Fruit fly (Drosophila melanogaster): Measurements from ENCODE around the gene ome.

ome gene

DNA sequence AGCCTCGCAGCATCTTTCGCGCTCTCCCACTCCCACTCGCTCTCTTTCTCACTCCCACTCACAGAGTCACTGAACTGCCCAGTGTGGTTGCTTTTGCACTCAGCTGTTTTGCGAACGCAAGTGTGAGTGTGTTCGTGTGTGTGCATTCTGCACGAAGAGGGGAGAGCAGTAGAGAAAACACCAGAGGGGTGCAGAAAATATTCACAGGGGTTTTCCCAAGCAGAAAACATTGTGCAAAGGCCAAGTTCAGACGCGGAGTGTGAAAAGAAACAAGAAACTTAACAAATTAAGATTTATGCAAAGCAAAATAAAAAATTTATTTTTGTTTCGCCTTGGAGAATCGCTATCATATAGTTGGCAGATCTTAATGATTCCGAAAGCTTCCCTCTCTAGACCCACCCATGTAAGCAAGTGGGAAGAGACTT lies 112.9 kb downstream of the ome start:
- 0 out of 2 replicates have a peak, but pooled peaks have one; percentile 16 for TF ChIP-seq sob (GFP tag; IDR thresholded peaks at IDR 0.05)
- TF ChIP-seq MBD-R2 (GFP tag; IDR thresholded peaks at IDR 0.05): no peak
- TF ChIP-seq prd (optimal IDR thresholded peaks at IDR 0.05): no peak
- peak; percentile 51; the same call in 2 of the 3 replicates for TF ChIP-seq prd (GFP tag; IDR thresholded peaks at IDR 0.05)
- peak; percentile 20 for TF ChIP-seq CG12155 (GFP tag; optimal IDR thresholded peaks at IDR 0.05)
- no peak for TF ChIP-seq CG13287 (GFP tag; IDR thresholded peaks at IDR 0.05; ENCODE audit: partially characterized antibody)
- TF ChIP-seq Asciz (GFP tag; optimal IDR thresholded peaks at IDR 0.05): peak; percentile 24
- peak; percentile 28 for TF ChIP-seq pum (GFP tag; optimal IDR thresholded peaks at IDR 0.05)
- no peak for TF ChIP-seq Lhr (GFP tag; optimal IDR thresholded peaks at IDR 0.05)
- no peak for TF ChIP-seq slou (GFP tag; optimal IDR thresholded peaks at IDR 0.05)
- TF ChIP-seq p53 (GFP tag; optimal IDR thresholded peaks at IDR 0.05): no peak
- peak; percentile 35 for TF ChIP-seq CG11504 (tag; optimal IDR thresholded peaks at IDR 0.05)
- TF ChIP-seq TFAM (GFP tag; optimal IDR thresholded peaks at IDR 0.05): no peak
- peak; percentile 81 for TF ChIP-seq crol (GFP tag; IDR thresholded peaks at IDR 0.05)
- TF ChIP-seq CG14014 (GFP tag; IDR thresholded peaks at IDR 0.05): 0 out of 2 replicates have a peak, but pooled peaks have one; percentile 20
- peak; percentile 51; the same call in 1 of the 3 replicates for TF ChIP-seq ase (GFP tag; IDR thresholded peaks at IDR 0.05)
- TF ChIP-seq row (GFP tag; IDR thresholded peaks at IDR 0.05): peak; percentile 56
- no peak for TF ChIP-seq CG8944 (GFP tag; optimal IDR thresholded peaks at IDR 0.05)
- no peak for TF ChIP-seq lov (optimal IDR thresholded peaks at IDR 0.05)
- TF ChIP-seq lov (GFP tag; IDR thresholded peaks at IDR 0.05): peak; percentile 71; the same call in 2 of the 3 replicates
- TF ChIP-seq slbo (GFP tag; IDR thresholded peaks at IDR 0.05): peak; percentile 32; the same call in 1 of the 2 replicates
- TF ChIP-seq hkb (optimal IDR thresholded peaks at IDR 0.05): no peak
- no peak for TF ChIP-seq hkb (GFP tag; IDR thresholded peaks at IDR 0.05)
- TF ChIP-seq CG9932 (GFP tag; IDR thresholded peaks at IDR 0.05): peak; percentile 27; the same call in 1 of the 2 replicates
- TF ChIP-seq sima (GFP tag; optimal IDR thresholded peaks at IDR 0.05): no peak
- TF ChIP-seq ssp (GFP tag; IDR thresholded peaks at IDR 0.05): 0 out of 2 replicates have a peak, but pooled peaks have one; percentile 10
- TF ChIP-seq sna (GFP tag; IDR thresholded peaks at IDR 0.05; ENCODE audit: partially characterized antibody): no peak; the same call in 1 of the 2 replicates
- no peak for TF ChIP-seq CG8089 (GFP tag; optimal IDR thresholded peaks at IDR 0.05)
- peak; percentile 42 for TF ChIP-seq tgo (GFP tag; IDR thresholded peaks at IDR 0.05)
- no peak for TF ChIP-seq bowl (GFP tag; IDR thresholded peaks at IDR 0.05)
- TF ChIP-seq NfI (GFP tag; optimal IDR thresholded peaks at IDR 0.05): no peak
- no peak for TF ChIP-seq CG7271 (tag; optimal IDR thresholded peaks at IDR 0.05)
- TF ChIP-seq chm (GFP tag; IDR thresholded peaks at IDR 0.05): no peak
- TF ChIP-seq Atf6 (GFP tag; IDR thresholded peaks at IDR 0.05): no peak
- peak; percentile 0 for TF ChIP-seq Chrac-16 (GFP tag; optimal IDR thresholded peaks at IDR 0.05)
- no peak for TF ChIP-seq pan (optimal IDR thresholded peaks at IDR 0.05)
- TF ChIP-seq pan (GFP tag; optimal IDR thresholded peaks at IDR 0.05 in 1 of 2, IDR thresholded peaks at IDR 0.05 in 1 of 2): peak in 1 of 2 experiments; percentile 20
- TF ChIP-seq zfh2 (GFP tag; optimal IDR thresholded peaks at IDR 0.05): peak; percentile 44
- no peak for TF ChIP-seq CG3995 (GFP tag; optimal IDR thresholded peaks at IDR 0.05)
- peak; percentile 9 for TF ChIP-seq Sox102F (GFP tag; optimal IDR thresholded peaks at IDR 0.05)
- TF ChIP-seq Ada2b (GFP tag; IDR thresholded peaks at IDR 0.05): peak; percentile 31; the same call in 1 of the 2 replicates
- TF ChIP-seq Atf-2 (GFP tag; optimal IDR thresholded peaks at IDR 0.05): peak; percentile 12
- no peak for TF ChIP-seq onecut (GFP tag; IDR thresholded peaks at IDR 0.05)
- no peak for TF ChIP-seq exex (tag; optimal IDR thresholded peaks at IDR 0.05)
- TF ChIP-seq phol (tag; optimal IDR thresholded peaks at IDR 0.05): peak; percentile 4
- 0 out of 2 replicates have a peak, but pooled peaks have one; percentile 42 for TF ChIP-seq klu (GFP tag; IDR thresholded peaks at IDR 0.05)
- TF ChIP-seq Trl (optimal IDR thresholded peaks at IDR 0.05): peak in 1 of 2 experiments; percentile 23
- TF ChIP-seq Trl (GFP tag; optimal IDR thresholded peaks at IDR 0.05): no peak
- peak; percentile 80 for TF ChIP-seq pros (GFP tag; optimal IDR thresholded peaks at IDR 0.05)
- TF ChIP-seq Ptx1 (GFP tag; IDR thresholded peaks at IDR 0.05): peak; percentile 59
- peak; percentile 13; the same call in 1 of the 2 replicates for TF ChIP-seq CG14667 (GFP tag; IDR thresholded peaks at IDR 0.05)
- no peak for TF ChIP-seq dpn (GFP tag; optimal IDR thresholded peaks at IDR 0.05)
- peak; percentile 77 for TF ChIP-seq Ets65A (GFP tag)

Data from whole organism, embryonic.